Fruit fly (Drosophila melanogaster): Measurements from ENCODE around the gene Rala.

DNA sequence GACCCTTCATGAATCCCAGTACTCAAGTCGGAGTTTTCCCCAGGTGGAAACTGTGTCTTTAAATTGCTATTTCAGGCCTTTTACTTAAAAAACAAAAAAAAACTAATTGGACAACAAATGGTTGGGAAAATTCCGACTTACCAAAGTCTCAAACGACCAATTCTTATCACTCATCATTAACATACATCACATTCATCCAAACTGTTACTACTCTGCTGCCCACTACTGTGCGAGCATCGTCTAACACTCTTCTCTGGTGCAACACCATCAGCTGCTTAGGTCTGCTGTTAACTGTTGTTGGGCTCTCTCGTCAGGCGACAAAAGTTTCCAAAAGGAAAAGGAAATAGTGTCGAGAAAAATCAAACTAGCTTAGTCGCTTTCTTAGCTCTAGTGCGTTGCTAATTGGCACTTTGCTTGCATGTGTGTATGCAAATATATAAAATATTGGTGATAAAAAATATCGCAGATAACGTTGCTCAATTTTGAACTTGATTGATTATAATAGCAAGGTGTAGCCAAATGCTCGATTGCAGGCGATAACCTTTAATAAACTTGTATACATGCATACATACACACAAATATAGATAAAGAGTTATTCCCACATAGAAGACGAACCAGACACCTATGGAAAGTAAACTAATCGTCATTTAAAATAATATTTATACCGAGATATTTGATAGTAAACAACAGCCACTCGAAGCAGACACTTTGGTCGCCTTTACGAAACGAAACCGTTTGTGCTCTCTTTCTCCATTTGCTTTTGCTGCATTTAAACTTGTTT lies 25.3 kb downstream of the Rala start:
- TF ChIP-seq psq (optimal IDR thresholded peaks at IDR 0.05) (no peak), pan (optimal IDR thresholded peaks at IDR 0.05) (no peak), usp (GFP tag; optimal IDR thresholded peaks at IDR 0.05) (no peak), Dll (optimal IDR thresholded peaks at IDR 0.05) (no peak)

Data from whole organism.